Worm (Caenorhabditis elegans): ENCODE data around the gene CC8.2.

- TF ChIP-seq dao-5 (tag; optimal IDR thresholded peaks at IDR 0.05) (no peak), him-1 (tag; optimal IDR thresholded peaks at IDR 0.05) (no peak)
Observed at ce11 chrIV:3633254-3633653, 15.2 kb downstream of the CC8.2 start, which contains the start of gene ZC416.2.
